Worm (Caenorhabditis elegans): Measurements from ENCODE around the gene C55A6.4.

DNA sequence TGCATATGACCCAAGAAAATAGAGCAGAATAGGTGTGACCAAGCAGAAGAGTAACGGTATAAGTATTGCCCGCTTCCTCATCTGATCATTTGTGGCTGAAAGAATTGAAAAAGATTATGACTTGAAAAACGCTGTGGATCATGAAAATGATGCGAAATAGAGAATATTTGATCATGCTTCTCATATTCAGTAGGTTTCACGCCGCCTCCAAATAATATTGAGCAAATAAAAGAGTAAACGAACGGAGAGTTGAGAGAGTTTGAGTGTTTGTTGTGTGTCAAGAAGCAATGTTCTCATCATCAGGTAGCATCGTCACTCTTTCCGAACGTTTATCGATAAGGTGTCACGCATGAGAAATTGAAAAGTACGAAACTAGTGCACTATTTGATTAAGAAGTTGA lies 21.4 kb downstream of the C55A6.4 start, which contains the start of gene htrl-1:
- TF ChIP-seq ztf-11 (tag; optimal IDR thresholded peaks at IDR 0.05) = no peak
- TF ChIP-seq zag-1 (tag; optimal IDR thresholded peaks at IDR 0.05) = no peak
- TF ChIP-seq unc-86 (tag; optimal IDR thresholded peaks at IDR 0.05) = no peak
- TF ChIP-seq mdl-1 (tag; optimal IDR thresholded peaks at IDR 0.05) = no peak

Measured in whole organism, L1 larva.